Worm (Caenorhabditis elegans) whole organism, L1 larva: ENCODE measurements around the gene lsm-1.

ENCODE experiments used
- aha-1 ChIP-seq: fragments of 150-350 bp; optimal IDR thresholded peaks from 2 replicates; lab custom pipeline; 2014; ENCODE audit warnings: missing biosample characterization, missing genetic modification characterization
- ces-1 ChIP-seq: fragments of 150-350 bp; optimal IDR thresholded peaks from 2 replicates; lab custom pipeline; 2014; ENCODE audit warnings: missing biosample characterization, missing genetic modification reagents, missing genetic modification characterization
- mdl-1 ChIP-seq, 2 experiments: fragments of 150-350 bp; optimal IDR thresholded peaks; 2 replicates each; lab custom pipeline; 2014 to 2017; ENCODE audit warnings: missing biosample characterization in 2 of 2, missing genetic modification characterization in 2 of 2, inconsistent platforms in 1 of 2
- nhr-237 ChIP-seq: fragments of 150-350 bp; optimal IDR thresholded peaks from 2 replicates; lab custom pipeline; 2014; ENCODE audit warnings: missing biosample characterization, missing genetic modification characterization
- unc-98 ChIP-seq: fragments of 200-800 bp; sonication (Bioruptor generic); IDR thresholded peaks from 2 replicates; pipeline ENCODE4 v1.3.6; 2022; ENCODE audit warnings: missing genetic modification characterization, missing compliant biosample characterization

DNA sequence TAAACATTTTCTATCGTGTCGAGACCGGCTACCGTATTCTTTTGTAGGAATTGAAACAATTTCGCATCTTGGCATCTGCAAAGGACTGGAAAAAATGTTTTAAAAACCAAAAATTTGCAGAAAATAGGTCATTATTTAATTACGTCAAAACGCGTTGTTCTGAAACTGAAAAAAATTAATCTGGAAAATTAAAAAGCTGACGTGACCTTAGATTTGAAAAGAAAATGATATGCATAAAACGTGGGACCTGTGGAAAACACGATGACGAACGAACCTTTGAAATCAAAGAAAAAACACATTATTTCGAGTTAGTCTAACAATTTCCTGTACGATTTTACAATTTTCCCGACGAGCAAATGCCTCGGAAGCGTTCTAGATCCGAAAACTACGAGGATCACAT lies 22.6 kb upstream of the lsm-1 start, which contains the start of gene C09H10.9:
- no peak for TF ChIP-seq mdl-1 (tag; optimal IDR thresholded peaks at IDR 0.05; lab: Kevin White, UChicago)
- TF ChIP-seq aha-1 (tag; lab: Kevin White, UChicago): no peak
- TF ChIP-seq ces-1 (GFP tag; lab: Kevin White, UChicago): no peak
- TF ChIP-seq nhr-237 (tag; lab: Kevin White, UChicago): no peak
- TF ChIP-seq unc-98 (GFP tag; lab: Robert Waterston, UW): no peak
